Worm (Caenorhabditis elegans): Measurements from ENCODE around the gene F10E9.4.

Gene F10E9.4

ce11 chrIII:8308238-8308637, at the start of gene F10E9.4:
Gene F10E9.4 (plus strand): TSS chrIII:8308538.
- no peak for TF ChIP-seq F37D6.2 (tag; optimal IDR thresholded peaks at IDR 0.05)
- no peak for TF ChIP-seq ceh-32 (tag; optimal IDR thresholded peaks at IDR 0.05; ENCODE audit: poor library complexity)
- TF ChIP-seq ctbp-1 (GFP tag; IDR thresholded peaks at IDR 0.05) = no peak
- TF ChIP-seq madf-5 (GFP tag; IDR thresholded peaks at IDR 0.05) = no peak
- TF ChIP-seq nhr-111 (GFP tag; optimal IDR thresholded peaks at IDR 0.05) = no peak
- TF ChIP-seq lsy-2 (tag; optimal IDR thresholded peaks at IDR 0.05) = no peak
- no peak for TF ChIP-seq zip-11 (GFP tag; IDR thresholded peaks at IDR 0.05)
- no peak for TF ChIP-seq php-3 (GFP tag; IDR thresholded peaks at IDR 0.05)
- TF ChIP-seq Y48G9A.11 (GFP tag; IDR thresholded peaks at IDR 0.05) = no peak
- TF ChIP-seq ztf-11 (tag; optimal IDR thresholded peaks at IDR 0.05) = no peak
- no peak for TF ChIP-seq egl-43 (GFP tag; IDR thresholded peaks at IDR 0.05)
- no peak for TF ChIP-seq hlh-11 (tag; optimal IDR thresholded peaks at IDR 0.05)
- TF ChIP-seq arid-1 (GFP tag; conservative IDR thresholded peaks at IDR 0.05) = no peak
- no peak for TF ChIP-seq ZK546.5 (tag; optimal IDR thresholded peaks at IDR 0.05)
- TF ChIP-seq daf-8 (GFP tag; IDR thresholded peaks at IDR 0.05) = no peak
- TF ChIP-seq lin-1 (GFP tag; IDR thresholded peaks at IDR 0.05) = no peak
- TF ChIP-seq nhr-76 (tag; optimal IDR thresholded peaks at IDR 0.05) = no peak
- no peak for TF ChIP-seq fos-1 (tag; optimal IDR thresholded peaks at IDR 0.05)

DNA sequence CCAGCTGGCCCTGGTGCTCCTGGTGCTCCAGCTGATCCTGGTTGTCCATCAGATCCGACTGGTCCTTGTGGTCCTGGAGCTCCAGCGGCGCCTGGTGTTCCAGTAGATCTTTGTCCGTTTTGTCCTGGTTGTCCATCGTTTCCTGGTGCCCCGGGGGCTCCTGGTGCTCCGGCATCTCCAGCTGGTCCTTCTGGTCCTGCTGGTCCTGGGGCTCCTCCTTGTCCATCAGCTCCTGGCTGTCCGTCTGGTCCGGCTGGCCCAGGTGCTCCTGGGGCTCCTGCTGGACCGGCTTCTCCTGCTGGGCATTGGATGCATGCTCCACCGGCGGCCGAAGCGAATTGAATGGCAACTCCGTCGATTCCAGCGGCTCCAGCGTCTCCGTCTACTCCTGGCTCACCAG, 45.7 kb upstream of the F10E9.4 start:
- TF ChIP-seq sdz-12 (GFP tag; optimal IDR thresholded peaks at IDR 0.05) = peak; percentile 51
- no peak for TF ChIP-seq F37D6.2 (tag; optimal IDR thresholded peaks at IDR 0.05)
- peak; percentile 98 for TF ChIP-seq set-16 (GFP tag; IDR thresholded peaks at IDR 0.05)
- TF ChIP-seq nhr-77 (tag; optimal IDR thresholded peaks at IDR 0.05) = no peak
- peak; percentile 10 for TF ChIP-seq mes-2 (tag; optimal IDR thresholded peaks at IDR 0.05; ENCODE audit: poor library complexity, severe bottlenecking)
- TF ChIP-seq lin-38 (GFP tag; IDR thresholded peaks at IDR 0.05) = 0 out of 2 replicates have a peak, but pooled peaks have one; percentile 15
- 0 out of 2 replicates have a peak, but pooled peaks have one; percentile 17 for TF ChIP-seq egl-43 (GFP tag; IDR thresholded peaks at IDR 0.05)

DNA sequence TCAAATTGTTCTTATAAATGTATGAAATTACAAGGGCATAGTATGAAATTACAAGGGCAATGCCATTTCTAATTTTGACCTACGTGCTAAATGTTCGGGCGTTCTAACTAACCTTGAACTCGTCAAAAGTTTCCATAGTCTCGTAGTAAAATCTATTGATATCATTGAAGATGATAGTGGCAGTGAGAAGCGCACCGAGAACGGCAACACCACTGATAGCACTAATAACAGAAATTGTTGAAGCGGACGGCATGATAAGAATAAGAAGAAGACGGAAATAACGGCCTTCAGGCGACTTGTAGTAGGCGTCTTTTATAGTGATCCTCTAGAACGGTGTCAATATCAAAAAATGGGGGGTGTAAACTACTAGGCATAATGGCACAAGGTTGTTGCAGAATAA, 45.0 kb upstream of the F10E9.4 start, which contains the start of gene col-91:
Gene col-91 (minus strand): TSS at position 288 of the 400 bp plus-strand sequence.
- TF ChIP-seq ceh-44 (GFP tag; IDR thresholded peaks at IDR 0.05) = no peak
- peak; percentile 37 for TF ChIP-seq nhr-28 (tag; optimal IDR thresholded peaks at IDR 0.05)
- peak in 1 of 2 experiments; percentile 23 for TF ChIP-seq unc-62 (GFP tag; optimal IDR thresholded peaks at IDR 0.05 in 1 of 2)
- no peak for TF ChIP-seq unc-62 (tag; optimal IDR thresholded peaks at IDR 0.05)
- no peak for TF ChIP-seq hif-1 (tag; optimal IDR thresholded peaks at IDR 0.05)

DNA sequence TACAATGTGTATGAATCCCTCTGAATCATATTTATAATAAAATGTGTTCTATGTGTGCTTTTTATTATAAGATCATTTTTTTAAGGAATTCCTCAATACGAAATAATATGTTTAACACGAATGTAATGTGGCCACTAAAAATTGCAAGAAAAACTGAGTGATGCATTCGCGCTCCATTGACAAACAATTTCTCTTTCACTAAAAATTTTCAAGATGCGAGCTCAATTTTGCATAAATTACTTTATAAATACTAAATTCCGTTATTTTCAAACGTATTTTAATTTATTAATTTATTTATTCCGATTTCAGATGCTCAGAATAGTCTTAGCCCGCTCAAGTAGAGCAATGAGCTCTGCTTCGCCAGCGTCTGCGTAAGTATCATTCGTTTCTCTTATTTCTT, 42.6 kb upstream of the F10E9.4 start, which contains the start of gene mrps-9:
Gene mrps-9 (plus strand): TSS at position 310 of the 400 bp plus-strand sequence.
- TF ChIP-seq ceh-32 (tag; optimal IDR thresholded peaks at IDR 0.05; ENCODE audit: poor library complexity) (no peak), spr-1 (tag; optimal IDR thresholded peaks at IDR 0.05) (no peak), php-3 (GFP tag; IDR thresholded peaks at IDR 0.05) (no peak), ama-1 (optimal IDR thresholded peaks at IDR 0.05) (no peak), T20F7.1 (GFP tag; optimal IDR thresholded peaks at IDR 0.05) (peak; percentile 29), ceh-82 (tag; optimal IDR thresholded peaks at IDR 0.05) (no peak), daf-19 (GFP tag; conservative IDR thresholded peaks at IDR 0.05) (no peak), lim-7 (GFP tag; IDR thresholded peaks at IDR 0.05) (no peak), spr-3 (GFP tag; optimal IDR thresholded peaks at IDR 0.05) (no peak), tra-1 (GFP tag; IDR thresholded peaks at IDR 0.05) (no peak), ctbp-1 (GFP tag; IDR thresholded peaks at IDR 0.05) (no peak), ZK337.2 (GFP tag; IDR thresholded peaks at IDR 0.05) (no peak), jun-1 (tag; optimal IDR thresholded peaks at IDR 0.05) (no peak), nhr-25 (tag; optimal IDR thresholded peaks at IDR 0.05; ENCODE audit: borderline replicate concordance, insufficient read depth) (no peak), dpl-1 (GFP tag; optimal IDR thresholded peaks at IDR 0.05) (peak; percentile 31), F44E2.7 (GFP tag; IDR thresholded peaks at IDR 0.05) (no peak), nhr-10 (tag; optimal IDR thresholded peaks at IDR 0.05) (no peak), hlh-11 (tag; optimal IDR thresholded peaks at IDR 0.05) (no peak), D1046.2 (GFP tag; IDR thresholded peaks at IDR 0.05) (no peak), daf-12 (tag; optimal IDR thresholded peaks at IDR 0.05) (no peak), fkh-10 (GFP tag; optimal IDR thresholded peaks at IDR 0.05) (no peak), lin-39 (tag; optimal IDR thresholded peaks at IDR 0.05) (no peak), hlh-30 (tag; optimal IDR thresholded peaks at IDR 0.05; ENCODE audit: insufficient read depth) (peak; percentile 2), skn-1 (tag; optimal IDR thresholded peaks at IDR 0.05) (no peak)

Data from whole organism, L4 larva.